Fruit fly (Drosophila melanogaster): ENCODE data around the gene beg.

Gene beg

dm6 chr3L:17050661-17051452 lies 15.4 kb downstream of the beg start:
- TF ChIP-seq Ets98B (GFP tag; IDR thresholded peaks at IDR 0.05) (0 out of 2 replicates have a peak, but pooled peaks have one; percentile 6), rn (GFP tag; IDR thresholded peaks at IDR 0.05) (no peak), CG14655 (GFP tag; optimal IDR thresholded peaks at IDR 0.05) (no peak), CG32121 (GFP tag; IDR thresholded peaks at IDR 0.05) (no peak), CG4496 (GFP tag; IDR thresholded peaks at IDR 0.05) (no peak), Snoo (tag; optimal IDR thresholded peaks at IDR 0.05) (no peak), fd96Ca (GFP tag; IDR thresholded peaks at IDR 0.05) (no peak), D1 (tag; optimal IDR thresholded peaks at IDR 0.05) (no peak)

dm6 chr3L:17051472-17051871 lies 16.0 kb downstream of the beg start:
- TF ChIP-seq CG14655 (GFP tag; optimal IDR thresholded peaks at IDR 0.05) (no peak), fd96Ca (GFP tag; IDR thresholded peaks at IDR 0.05) (no peak), CG8159 (tag; optimal IDR thresholded peaks at IDR 0.05) (no peak), rn (GFP tag; IDR thresholded peaks at IDR 0.05) (no peak), CG32121 (GFP tag; IDR thresholded peaks at IDR 0.05) (no peak), EcR (GFP tag; optimal IDR thresholded peaks at IDR 0.05) (no peak), CG4496 (GFP tag; IDR thresholded peaks at IDR 0.05) (no peak), CG10348 (GFP tag; IDR thresholded peaks at IDR 0.05) (no peak), CG17806 (tag; optimal IDR thresholded peaks at IDR 0.05) (no peak), gl (tag; optimal IDR thresholded peaks at IDR 0.05) (no peak), CG13204 (GFP tag; optimal IDR thresholded peaks at IDR 0.05) (no peak), CG12605 (GFP tag; IDR thresholded peaks at IDR 0.05) (no peak), Pif1B (GFP tag; optimal IDR thresholded peaks at IDR 0.05) (no peak), Snoo (tag; optimal IDR thresholded peaks at IDR 0.05) (no peak), CG15710 (tag; optimal IDR thresholded peaks at IDR 0.05) (no peak), CG34367 (tag; optimal IDR thresholded peaks at IDR 0.05) (no peak), CG8301 (tag; optimal IDR thresholded peaks at IDR 0.05) (no peak)

- peak; percentile 1 for TF ChIP-seq CG8159 (tag; optimal IDR thresholded peaks at IDR 0.05)
- TF ChIP-seq CG10348 (GFP tag; IDR thresholded peaks at IDR 0.05) = no peak
- TF ChIP-seq CG9948 (tag; optimal IDR thresholded peaks at IDR 0.05) = no peak
- TF ChIP-seq gl (tag; optimal IDR thresholded peaks at IDR 0.05) = peak; percentile 22
- TF ChIP-seq EcR (GFP tag; optimal IDR thresholded peaks at IDR 0.05) = peak; percentile 37
Measured at dm6 chr3L:17052388-17052905, 17.0 kb downstream of the beg start.

dm6 chr3L:17053932-17054331 lies 18.5 kb downstream of the beg start:
- TF ChIP-seq Pif1B (GFP tag; optimal IDR thresholded peaks at IDR 0.05) = no peak
- peak; percentile 65; the same call in 1 of the 2 replicates for TF ChIP-seq CG32121 (GFP tag; IDR thresholded peaks at IDR 0.05)

DNA sequence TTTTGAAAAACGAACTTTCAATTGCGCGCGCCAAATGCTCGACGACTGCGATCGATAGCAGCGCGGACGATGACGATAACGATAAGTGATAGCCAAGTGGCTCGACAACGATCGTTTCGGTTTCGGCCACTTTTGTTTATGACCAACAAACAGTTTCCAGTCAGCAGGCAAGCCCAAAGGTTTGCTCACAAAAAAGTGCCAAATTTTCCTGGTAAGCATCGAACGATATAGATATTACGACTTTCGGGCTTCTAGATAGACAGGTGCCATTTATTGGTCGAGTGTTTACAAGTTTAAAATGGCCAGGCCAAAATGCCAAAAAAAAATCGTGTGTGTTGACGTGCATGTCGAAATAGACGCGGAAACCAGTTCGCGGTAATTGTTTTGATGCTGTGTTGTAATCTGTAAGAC lies 20.0 kb downstream of the beg start, which contains the start of gene CG7724:
TSS of gene CG7724 (plus strand) at position 147 of the 411 bp plus-strand sequence.
- no peak for TF ChIP-seq CG14655 (GFP tag; optimal IDR thresholded peaks at IDR 0.05)
- no peak for TF ChIP-seq Ets98B (GFP tag; IDR thresholded peaks at IDR 0.05)
- no peak; the same call in 2 of the 3 replicates for TF ChIP-seq CG4496 (GFP tag; IDR thresholded peaks at IDR 0.05)
- TF ChIP-seq CG10348 (GFP tag; IDR thresholded peaks at IDR 0.05) = no peak
- no peak for TF ChIP-seq D1 (tag; optimal IDR thresholded peaks at IDR 0.05)
- TF ChIP-seq CG12605 (GFP tag; IDR thresholded peaks at IDR 0.05) = no peak
- TF ChIP-seq EcR (GFP tag; optimal IDR thresholded peaks at IDR 0.05) = no peak
- no peak for TF ChIP-seq gl (tag; optimal IDR thresholded peaks at IDR 0.05)
- TF ChIP-seq Pif1A (GFP tag; optimal IDR thresholded peaks at IDR 0.05) = no peak
- no peak for TF ChIP-seq CG13204 (GFP tag; optimal IDR thresholded peaks at IDR 0.05)
- TF ChIP-seq Pif1B (GFP tag; optimal IDR thresholded peaks at IDR 0.05) = no peak
- TF ChIP-seq CG9948 (tag; optimal IDR thresholded peaks at IDR 0.05) = no peak
- TF ChIP-seq CG17806 (tag; optimal IDR thresholded peaks at IDR 0.05) = no peak
- TF ChIP-seq fd96Ca (GFP tag; IDR thresholded peaks at IDR 0.05) = no peak
- no peak for TF ChIP-seq rn (GFP tag; IDR thresholded peaks at IDR 0.05)
- no peak for TF ChIP-seq CG8301 (tag; optimal IDR thresholded peaks at IDR 0.05)
- TF ChIP-seq CG34367 (tag; optimal IDR thresholded peaks at IDR 0.05) = no peak
- TF ChIP-seq CG8159 (tag; optimal IDR thresholded peaks at IDR 0.05) = no peak
- TF ChIP-seq Snoo (tag; optimal IDR thresholded peaks at IDR 0.05) = no peak
- TF ChIP-seq CG15710 (tag; optimal IDR thresholded peaks at IDR 0.05) = no peak

DNA sequence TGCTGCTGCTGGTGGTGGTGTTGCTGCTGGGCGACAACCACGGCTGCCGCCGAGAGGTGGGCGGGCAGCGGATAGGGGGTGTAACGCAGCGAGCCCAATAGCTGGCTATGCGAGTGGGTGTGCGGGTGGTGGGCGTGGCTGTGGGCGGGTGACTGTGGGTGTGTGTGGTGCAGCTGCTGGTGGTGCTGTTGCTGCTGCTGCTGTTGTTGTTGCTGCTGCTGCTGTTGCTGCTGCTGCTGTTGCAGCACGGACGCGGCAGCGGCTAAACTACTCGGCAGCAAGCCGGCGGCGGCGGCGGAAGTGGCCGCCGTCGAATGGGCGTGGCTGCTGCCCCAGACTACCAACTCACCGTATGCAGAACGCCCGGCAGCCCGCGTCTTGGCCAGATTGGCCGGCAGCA lies 41.8 kb downstream of the beg start:
- TF ChIP-seq D1 (tag; optimal IDR thresholded peaks at IDR 0.05) = no peak
- TF ChIP-seq CG32121 (GFP tag; IDR thresholded peaks at IDR 0.05) = no peak
- no peak for TF ChIP-seq CG8159 (tag; optimal IDR thresholded peaks at IDR 0.05)
- no peak for TF ChIP-seq CG17806 (tag; optimal IDR thresholded peaks at IDR 0.05)
- TF ChIP-seq Snoo (tag; optimal IDR thresholded peaks at IDR 0.05) = no peak
- no peak for TF ChIP-seq Ets98B (GFP tag; IDR thresholded peaks at IDR 0.05)
- no peak for TF ChIP-seq CG13204 (GFP tag; optimal IDR thresholded peaks at IDR 0.05)
- TF ChIP-seq CG12605 (GFP tag; IDR thresholded peaks at IDR 0.05) = no peak
- TF ChIP-seq CG15710 (tag; optimal IDR thresholded peaks at IDR 0.05) = no peak
- TF ChIP-seq CG9948 (tag; optimal IDR thresholded peaks at IDR 0.05) = no peak
- TF ChIP-seq EcR (GFP tag; optimal IDR thresholded peaks at IDR 0.05) = no peak
- no peak for TF ChIP-seq CG14655 (GFP tag; optimal IDR thresholded peaks at IDR 0.05)
- TF ChIP-seq CG34367 (tag; optimal IDR thresholded peaks at IDR 0.05) = no peak
- TF ChIP-seq rn (GFP tag; IDR thresholded peaks at IDR 0.05) = no peak
- no peak for TF ChIP-seq Pif1B (GFP tag; optimal IDR thresholded peaks at IDR 0.05)
- TF ChIP-seq CG4496 (GFP tag; IDR thresholded peaks at IDR 0.05) = no peak

Measured in whole organism, pupa.